Worm (Caenorhabditis elegans) whole organism, L4 larva: ENCODE results near the gene rhgf-1.

Source experiments
- daf-12 ChIP-seq: fragments of 150-350 bp; optimal IDR thresholded peaks from 2 replicates; lab custom pipeline; 2014; ENCODE audit warnings: missing biosample characterization, missing genetic modification reagents, missing genetic modification characterization
- unc-130 ChIP-seq: sonication (generic microtip); optimal IDR thresholded peaks from 2 replicates; lab custom pipeline; 2016; ENCODE audit warnings: missing genetic modification reagents, missing genetic modification characterization, missing compliant biosample characterization

DNA sequence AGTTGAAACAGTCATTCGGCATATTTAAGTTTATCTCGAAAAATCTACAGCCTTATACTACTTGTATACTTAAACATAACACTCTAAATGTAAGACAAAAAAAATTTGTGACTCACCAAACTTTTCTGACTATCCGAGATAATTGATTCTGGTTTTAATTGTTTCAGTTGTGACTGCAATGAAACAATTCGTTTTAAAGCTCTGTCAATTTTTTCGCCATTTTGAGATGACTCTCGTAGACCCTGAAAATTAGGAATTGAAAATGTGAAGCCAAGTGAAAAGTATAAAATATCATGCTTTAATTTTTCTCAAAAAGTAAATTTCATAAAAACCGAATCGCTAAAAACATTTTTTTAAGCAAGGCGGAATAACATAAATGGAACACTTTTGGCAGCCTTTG is 7.3 kb downstream of the rhgf-1 start:
- no peak for TF ChIP-seq daf-12 (tag; lab: Kevin White, UChicago)
- no peak for TF ChIP-seq unc-130 (GFP tag; lab: Kevin White, UChicago)
